Fruit fly (Drosophila melanogaster) whole organism, embryonic: ENCODE data around the gene 5-HT2B.

Source experiments
- Asciz ChIP-seq: fragments of 200-800 bp; sonication (Bioruptor generic); optimal IDR thresholded peaks from 2 replicates; lab custom pipeline; 2017; ENCODE audit warnings: missing biosample characterization, mild to moderate bottlenecking, missing genetic modification characterization, missing genetic modification reagents
- Awh ChIP-seq: fragments of 200-800 bp; sonication (Bioruptor generic); IDR thresholded peaks from 2 replicates; pipeline ENCODE4, ENCODE4 v1.3.6; 2022; ENCODE audit warnings: missing biosample characterization, missing genetic modification characterization
- C15 ChIP-seq: fragments of 200-800 bp; sonication (Bioruptor generic); IDR thresholded peaks from 3 replicates; pipeline ENCODE4 v1.3.6; 2022; ENCODE audit warnings: missing biosample characterization, missing genetic modification characterization
- CG10147 ChIP-seq: fragments of 200-800 bp; sonication (Bioruptor generic); optimal IDR thresholded peaks from 2 replicates; lab custom pipeline; 2019; ENCODE audit warnings: missing biosample characterization, mild to moderate bottlenecking, missing genetic modification characterization, moderate library complexity
- CG10366 ChIP-seq: fragments of 200-800 bp; sonication (Bioruptor generic); IDR thresholded peaks from 2 replicates; pipeline ENCODE4 v1.3.6; 2022; ENCODE audit warnings: missing biosample characterization, missing genetic modification characterization
- CG11093 ChIP-seq: fragments of 200-800 bp; sonication (Bioruptor generic); IDR thresholded peaks from 3 replicates; pipeline ENCODE4 v1.3.6; 2022; ENCODE audit warnings: missing biosample characterization, missing genetic modification characterization
- CG12219 ChIP-seq: fragments of 200-800 bp; sonication (Bioruptor generic); optimal IDR thresholded peaks from 3 replicates; lab custom pipeline; 2018; ENCODE audit warnings: missing biosample characterization, mild to moderate bottlenecking, missing genetic modification characterization
- CG14014 ChIP-seq: fragments of 200-800 bp; sonication (Bioruptor generic); IDR thresholded peaks from 2 replicates; pipeline ENCODE4 v1.3.6; 2022; ENCODE audit warnings: missing biosample characterization, missing genetic modification characterization
- CG14860 ChIP-seq: fragments of 200-800 bp; sonication (Bioruptor generic); IDR thresholded peaks from 3 replicates; pipeline ENCODE4 v1.3.6; 2022; ENCODE audit warnings: missing biosample characterization, missing genetic modification characterization; ENCODE audit not compliant: partially characterized antibody
- CG15696 ChIP-seq: fragments of 200-800 bp; sonication (Bioruptor generic); optimal IDR thresholded peaks from 2 replicates; lab custom pipeline; 2019; ENCODE audit warnings: missing biosample characterization, mild to moderate bottlenecking, missing genetic modification characterization, moderate library complexity
- CG17385 ChIP-seq: fragments of 200-800 bp; sonication (Bioruptor generic); optimal IDR thresholded peaks from 3 replicates; lab custom pipeline; 2018; ENCODE audit warnings: missing biosample characterization, mild to moderate bottlenecking, missing genetic modification characterization
- CG18262 ChIP-seq: fragments of 200-800 bp; optimal IDR thresholded peaks from 3 replicates; lab custom pipeline; 2019; ENCODE audit warnings: missing biosample characterization, mild to moderate bottlenecking, missing genetic modification characterization, moderate library complexity
- CG31441 ChIP-seq: fragments of 200-800 bp; sonication (Bioruptor generic); IDR thresholded peaks from 2 replicates; pipeline ENCODE4 v1.3.6; 2022; ENCODE audit warnings: missing biosample characterization, missing genetic modification characterization
- CG4282 ChIP-seq: fragments of 200-800 bp; sonication (Bioruptor generic); optimal IDR thresholded peaks from 2 replicates; lab custom pipeline; 2016; ENCODE audit warnings: missing biosample characterization, missing genetic modification characterization
- CG6683 ChIP-seq: fragments of 200-800 bp; sonication (Bioruptor generic); optimal IDR thresholded peaks from 2 replicates; lab custom pipeline; 2017; ENCODE audit warnings: missing biosample characterization, mild to moderate bottlenecking, missing genetic modification characterization, missing genetic modification reagents
- CG7745 ChIP-seq: fragments of 200-800 bp; sonication (Bioruptor generic); optimal IDR thresholded peaks from 2 replicates; lab custom pipeline; 2018; ENCODE audit warnings: missing biosample characterization, mild to moderate bottlenecking, missing genetic modification characterization, moderate library complexity
- CG7987 ChIP-seq: fragments of 200-800 bp; sonication (Bioruptor generic); optimal IDR thresholded peaks from 2 replicates; lab custom pipeline; 2018; ENCODE audit warnings: missing biosample characterization, mild to moderate bottlenecking, missing genetic modification characterization, moderate library complexity
- CG9817 ChIP-seq: fragments of 200-800 bp; sonication (Bioruptor generic); optimal IDR thresholded peaks from 2 replicates; lab custom pipeline; 2018; ENCODE audit warnings: missing biosample characterization, mild to moderate bottlenecking, missing genetic modification characterization, moderate library complexity
- CTCF ChIP-seq: fragments of 200-800 bp; sonication (Bioruptor generic); optimal IDR thresholded peaks from 2 replicates; lab custom pipeline; 2017; ENCODE audit warnings: missing biosample characterization, mild to moderate bottlenecking, missing genetic modification characterization, moderate library complexity
- Gug ChIP-seq: fragments of 200-800 bp; sonication (Bioruptor generic); IDR thresholded peaks from 4 replicates; pipeline ENCODE4 v1.3.6; 2022; ENCODE audit warnings: missing biosample characterization, missing genetic modification characterization
- NC2α ChIP-seq: fragments of 200-800 bp; sonication (Bioruptor generic); optimal IDR thresholded peaks from 2 replicates; lab custom pipeline; 2016; ENCODE audit warnings: missing biosample characterization, missing genetic modification characterization
- Neu2 ChIP-seq: fragments of 200-800 bp; sonication (Bioruptor generic); optimal IDR thresholded peaks from 3 replicates; lab custom pipeline; 2016; ENCODE audit warnings: missing biosample characterization, missing genetic modification characterization, borderline replicate concordance
- Nf-YA ChIP-seq: fragments of 200-800 bp; sonication (Bioruptor generic); IDR thresholded peaks from 2 replicates; pipeline ENCODE4 v1.3.6; 2022; ENCODE audit warnings: missing biosample characterization, missing genetic modification characterization
- Ravus ChIP-seq: fragments of 200-800 bp; sonication (Bioruptor generic); IDR thresholded peaks from 2 replicates; pipeline ENCODE4 v1.3.6; 2022; ENCODE audit warnings: missing biosample characterization, missing genetic modification characterization
- Sox100B ChIP-seq: fragments of 200-800 bp; sonication (Bioruptor generic); optimal IDR thresholded peaks from 3 replicates; lab custom pipeline; 2018; ENCODE audit warnings: missing biosample characterization, mild to moderate bottlenecking, missing genetic modification characterization
- Sry-δ ChIP-seq: fragments of 200-800 bp; sonication (Bioruptor generic); optimal IDR thresholded peaks from 2 replicates; lab custom pipeline; 2016; ENCODE audit warnings: missing biosample characterization, missing genetic modification characterization
- Stat92E ChIP-seq, 3 experiments: fragments of >200 bp in 2 of 3; fragments of 200-800 bp in 1 of 3; sonication (Bioruptor generic) in 1 of 3; optimal IDR thresholded peaks; 2 replicates each; lab custom pipeline; 2017 to 2019; ENCODE audit warnings: missing biosample characterization in 3 of 3, missing genetic modification characterization in 3 of 3, mild to moderate bottlenecking in 1 of 3, moderate library complexity in 1 of 3
- Vsx1 ChIP-seq: fragments of 200-800 bp; sonication (Bioruptor generic); optimal IDR thresholded peaks from 2 replicates; lab custom pipeline; 2017; ENCODE audit warnings: missing biosample characterization, mild to moderate bottlenecking, missing genetic modification characterization, missing genetic modification reagents
- al ChIP-seq: fragments of 200-800 bp; sonication (Bioruptor generic); IDR thresholded peaks from 2 replicates; pipeline ENCODE4 v1.3.6; 2022; ENCODE audit warnings: missing biosample characterization, missing genetic modification characterization
- amos ChIP-seq: fragments of 200-800 bp; sonication (Bioruptor generic); IDR thresholded peaks from 2 replicates; pipeline ENCODE4 v1.3.6; 2022; ENCODE audit warnings: missing biosample characterization, missing genetic modification characterization; ENCODE audit not compliant: partially characterized antibody
- da ChIP-seq: fragments of 200-800 bp; sonication (Bioruptor generic); optimal IDR thresholded peaks from 2 replicates; lab custom pipeline; 2016; ENCODE audit warnings: missing biosample characterization, missing genetic modification characterization
- disco-r ChIP-seq: fragments of 200-800 bp; sonication (Bioruptor generic); optimal IDR thresholded peaks from 2 replicates; lab custom pipeline; 2016; ENCODE audit warnings: missing biosample characterization, missing genetic modification characterization
- dmrt11E ChIP-seq: fragments of 200-800 bp; sonication (Bioruptor generic); optimal IDR thresholded peaks from 3 replicates; lab custom pipeline; 2018; ENCODE audit warnings: missing biosample characterization, mild to moderate bottlenecking, missing genetic modification characterization, moderate library complexity
- eve ChIP-seq, 2 experiments: fragments of >200 bp; optimal IDR thresholded peaks; 2 replicates each; lab custom pipeline; 2017; ENCODE audit warnings: missing biosample characterization in 2 of 2, missing genetic modification characterization in 2 of 2
- fd96Cb ChIP-seq: fragments of 200-800 bp; sonication (Bioruptor generic); optimal IDR thresholded peaks from 2 replicates; lab custom pipeline; 2018; ENCODE audit warnings: missing biosample characterization, mild to moderate bottlenecking, missing genetic modification characterization, moderate library complexity
- kay ChIP-seq: fragments of 200-800 bp; sonication (Bioruptor generic); optimal IDR thresholded peaks from 2 replicates; lab custom pipeline; 2016; ENCODE audit warnings: missing biosample characterization, missing genetic modification characterization
- lab ChIP-seq: fragments of 200-800 bp; sonication (Bioruptor generic); optimal IDR thresholded peaks from 3 replicates; lab custom pipeline; 2017; ENCODE audit warnings: missing biosample characterization, missing genetic modification characterization, mild to moderate bottlenecking, moderate library complexity, missing genetic modification reagents
- luna ChIP-seq: fragments of 200-800 bp; sonication (Bioruptor generic); optimal IDR thresholded peaks from 2 replicates; lab custom pipeline; 2016; ENCODE audit warnings: missing biosample characterization, missing genetic modification characterization
- mirr ChIP-seq: fragments of 200-800 bp; sonication (Bioruptor generic); optimal IDR thresholded peaks from 3 replicates; lab custom pipeline; 2018; ENCODE audit warnings: missing biosample characterization, mild to moderate bottlenecking, missing genetic modification characterization
- peb ChIP-seq: fragments of 200-800 bp; sonication (Bioruptor generic); IDR thresholded peaks from 2 replicates; pipeline ENCODE4 v1.3.6; 2022; ENCODE audit warnings: missing biosample characterization, missing genetic modification characterization
- pnt ChIP-seq: fragments of 200-800 bp; sonication (Bioruptor generic); optimal IDR thresholded peaks from 3 replicates; lab custom pipeline; 2016; ENCODE audit warnings: missing biosample characterization, missing genetic modification characterization
- prd ChIP-seq, 3 experiments: fragments of >200 bp in 2 of 3; fragments of 200-800 bp in 1 of 3; sonication (Bioruptor generic) in 1 of 3; optimal IDR thresholded peaks in 2 of 3; IDR thresholded peaks in 1 of 3; 2 replicates in 2 of 3; 3 replicates in 1 of 3; pipeline versions ENCODE4 v1.3.6 to Lab custom; 2017 to 2022; ENCODE audit warnings: missing biosample characterization in 1 of 3, missing genetic modification characterization in 1 of 3
- pros ChIP-seq: fragments of 200-800 bp; sonication (Bioruptor generic); optimal IDR thresholded peaks from 3 replicates; lab custom pipeline; 2019; ENCODE audit warnings: missing biosample characterization, mild to moderate bottlenecking, missing genetic modification characterization, moderate library complexity
- row ChIP-seq: fragments of 200-800 bp; sonication (Bioruptor generic); IDR thresholded peaks from 3 replicates; pipeline ENCODE4 v1.3.6; 2022; ENCODE audit warnings: missing biosample characterization, missing genetic modification characterization
- shn ChIP-seq: fragments of 200-800 bp; sonication (Bioruptor generic); optimal IDR thresholded peaks from 3 replicates; lab custom pipeline; 2016; ENCODE audit warnings: missing biosample characterization, missing genetic modification characterization
- sisA ChIP-seq: fragments of 200-800 bp; sonication (Bioruptor generic); IDR thresholded peaks from 2 replicates; pipeline ENCODE4 v1.3.6; 2022; ENCODE audit warnings: missing biosample characterization, missing genetic modification characterization
- slou ChIP-seq: fragments of 200-800 bp; sonication (Bioruptor generic); optimal IDR thresholded peaks from 3 replicates; lab custom pipeline; 2016; ENCODE audit warnings: missing biosample characterization, missing genetic modification characterization
- tio ChIP-seq: fragments of 200-800 bp; sonication (Bioruptor generic); optimal IDR thresholded peaks from 2 replicates; lab custom pipeline; 2017; ENCODE audit warnings: missing biosample characterization, missing genetic modification characterization, inconsistent platforms
- trem ChIP-seq: fragments of 200-800 bp; optimal IDR thresholded peaks from 3 replicates; lab custom pipeline; 2019; ENCODE audit warnings: missing biosample characterization, mild to moderate bottlenecking, missing genetic modification characterization, moderate library complexity

5-HT2B gene

DNA sequence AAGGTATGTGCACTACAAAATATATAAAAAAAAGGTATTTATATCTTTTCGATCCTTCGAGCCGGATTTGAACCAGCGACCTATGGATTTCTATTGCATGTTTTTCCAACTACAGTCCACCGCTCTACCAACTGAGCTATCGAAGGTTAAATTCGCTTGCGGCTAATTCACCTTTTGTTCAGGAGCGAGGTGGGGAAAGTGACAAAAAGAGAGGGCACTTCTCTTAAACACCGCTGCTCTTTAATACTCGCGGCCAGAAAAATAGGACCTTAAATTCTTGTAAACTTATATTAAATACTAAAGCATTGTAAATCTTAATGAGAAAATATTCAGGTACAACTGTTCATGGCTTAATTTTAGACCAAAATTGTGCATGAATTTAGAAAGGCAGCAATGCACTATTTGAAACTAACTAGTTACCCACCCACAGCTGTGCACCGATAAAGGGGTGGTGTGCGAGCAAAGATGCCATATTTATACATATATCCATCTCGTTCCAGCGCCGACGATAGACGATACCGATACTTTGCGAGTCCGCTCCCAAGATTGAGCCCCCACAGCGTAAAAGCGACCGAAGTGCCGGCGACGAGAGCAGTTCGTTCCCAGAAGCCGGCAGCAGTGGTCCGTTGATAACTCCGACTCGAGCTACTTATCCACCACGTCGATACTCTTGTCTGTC is 91.2 kb downstream of the 5-HT2B start (continued):
- TF ChIP-seq CG15696, result peak; percentile 93
- peak; percentile 95 for TF ChIP-seq sisA (GFP tag; lab: Robert Waterston, UW)
- TF ChIP-seq amos (GFP tag; lab: Robert Waterston, UW), result peak; percentile 82
- peak; percentile 99 for TF ChIP-seq lab (GFP tag; lab: Kevin White, UChicago)
- TF ChIP-seq peb (GFP tag; lab: Robert Waterston, UW), result peak; percentile 91
- peak; percentile 97 for TF ChIP-seq CG6683 (GFP tag; lab: Kevin White, UChicago)
- TF ChIP-seq CG9817 (tag; lab: Kevin White, UChicago), result peak; percentile 94
- peak; percentile 98 for TF ChIP-seq dmrt11E
- TF ChIP-seq tio (GFP tag; lab: Kevin White, UChicago), result peak; percentile 95
- TF ChIP-seq CG12219 (GFP tag; lab: Kevin White, UChicago), result peak; percentile 99
- TF ChIP-seq CG17385 (GFP tag; lab: Kevin White, UChicago), result peak; percentile 96
- peak; percentile 77 for TF ChIP-seq Sry-δ (GFP tag; lab: Kevin White, UChicago)
- peak; percentile 69 for TF ChIP-seq CTCF (GFP tag; lab: Kevin White, UChicago)
- no peak for TF ChIP-seq prd (optimal IDR thresholded peaks at IDR 0.05; lab: Kevin White, UChicago)
- TF ChIP-seq prd (GFP tag; IDR thresholded peaks at IDR 0.05; lab: Robert Waterston, UW), result peak; percentile 97
- TF ChIP-seq Sox100B (GFP tag; lab: Kevin White, UChicago), result peak; percentile 95
- peak; percentile 97 for TF ChIP-seq CG10147 (GFP tag; lab: Kevin White, UChicago)
- peak; percentile 87 for TF ChIP-seq pros (GFP tag; lab: Kevin White, UChicago)
- TF ChIP-seq disco-r (GFP tag; lab: Kevin White, UChicago), result peak; percentile 95
- peak; percentile 91 for TF ChIP-seq shn (GFP tag; lab: Kevin White, UChicago)
- peak; percentile 93 for TF ChIP-seq slou (GFP tag; lab: Kevin White, UChicago)
- TF ChIP-seq luna (GFP tag; lab: Kevin White, UChicago), result peak; percentile 89
- TF ChIP-seq CG14860, result no peak; the same call in 1 of the 3 replicates
- TF ChIP-seq NC2α (GFP tag; lab: Kevin White, UChicago), result peak; percentile 97
- peak; percentile 96 for TF ChIP-seq Vsx1 (GFP tag; lab: Kevin White, UChicago)
- TF ChIP-seq Awh (GFP tag; lab: Robert Waterston, UW), result peak; percentile 98
- TF ChIP-seq CG7745 (tag; lab: Kevin White, UChicago), result peak; percentile 78
- peak; percentile 96 for TF ChIP-seq Nf-YA
- peak; percentile 96 for TF ChIP-seq trem
- TF ChIP-seq da, result peak; percentile 90
- TF ChIP-seq CG4282 (GFP tag; lab: Kevin White, UChicago), result peak; percentile 88
- TF ChIP-seq Stat92E (GFP tag; optimal IDR thresholded peaks at IDR 0.05; lab: Kevin White, UChicago), result peak in 1 of 3 experiments; percentile 97
- TF ChIP-seq al (GFP tag; lab: Robert Waterston, UW), result peak; percentile 86
- peak; percentile 96 for TF ChIP-seq CG7987 (GFP tag; lab: Kevin White, UChicago)
- TF ChIP-seq CG11093 (GFP tag; lab: Robert Waterston, UW), result peak; percentile 90
- TF ChIP-seq kay, result peak; percentile 95
- TF ChIP-seq Neu2 (GFP tag; lab: Kevin White, UChicago), result peak; percentile 83
- TF ChIP-seq pnt, result peak; percentile 95
- TF ChIP-seq CG31441 (GFP tag; lab: Robert Waterston, UW), result peak; percentile 98
- peak; percentile 99 for TF ChIP-seq CG18262 (tag; lab: Kevin White, UChicago)
- TF ChIP-seq fd96Cb, result peak; percentile 97
- peak; percentile 94 for TF ChIP-seq mirr (GFP tag; lab: Kevin White, UChicago)
- TF ChIP-seq CG14014 (GFP tag; lab: Robert Waterston, UW), result peak; percentile 96
- peak; percentile 94 for TF ChIP-seq C15
- peak; percentile 92 for TF ChIP-seq Gug
- peak; percentile 96 for TF ChIP-seq CG10366 (GFP tag; lab: Robert Waterston, UW)
- peak; percentile 97 for TF ChIP-seq row (GFP tag; lab: Robert Waterston, UW)
- TF ChIP-seq Asciz (GFP tag; lab: Kevin White, UChicago), result peak; percentile 97
- no peak for TF ChIP-seq eve (GFP tag; optimal IDR thresholded peaks at IDR 0.05; lab: Kevin White, UChicago)
- peak; percentile 85 for TF ChIP-seq Ravus
